Worm (Caenorhabditis elegans) whole organism, young adult: ENCODE data around the gene F31B12.3.

Experiments used
- B0035.1 ChIP-seq: sonication (generic microtip); optimal IDR thresholded peaks from 2 replicates; lab custom pipeline; 2016; ENCODE audit warnings: missing genetic modification characterization, mild to moderate bottlenecking, missing compliant biosample characterization, missing genotype, missing genetic modification reagents
- B0261.1 ChIP-seq: sonication (generic microtip); optimal IDR thresholded peaks from 2 replicates; lab custom pipeline; 2016; ENCODE audit warnings: mild to moderate bottlenecking, missing genetic modification characterization, moderate library complexity, missing compliant biosample characterization
- C06A6.2 ChIP-seq: fragments of 200-800 bp; sonication (Bioruptor generic); conservative IDR thresholded peaks from 2 replicates; pipeline ENCODE4 v1.3.6; 2022; ENCODE audit warnings: missing genetic modification characterization, missing compliant biosample characterization
- C17E4.6 ChIP-seq: fragments of 200-800 bp; sonication (Bioruptor generic); IDR thresholded peaks from 2 replicates; pipeline ENCODE4 v1.3.6; 2022; ENCODE audit warnings: missing genetic modification reagents, missing genetic modification characterization, missing compliant biosample characterization
- F39B2.1 ChIP-seq: fragments of 200-800 bp; sonication (Bioruptor generic); IDR thresholded peaks from 2 replicates; pipeline ENCODE4 v1.3.6; 2022; ENCODE audit warnings: missing genetic modification reagents, missing genetic modification characterization, missing compliant biosample characterization
- F57A8.1 ChIP-seq: fragments of 200-800 bp; sonication (Bioruptor generic); optimal IDR thresholded peaks from 2 replicates; lab custom pipeline; 2018; ENCODE audit warnings: mild to moderate bottlenecking, missing genetic modification characterization, moderate library complexity, missing compliant biosample characterization
- T07F8.4 ChIP-seq: sonication (generic microtip); optimal IDR thresholded peaks from 2 replicates; lab custom pipeline; 2016; ENCODE audit warnings: mild to moderate bottlenecking, missing genetic modification characterization, moderate library complexity, missing compliant biosample characterization
- T26A5.8 ChIP-seq: sonication (generic microtip); optimal IDR thresholded peaks from 2 replicates; lab custom pipeline; 2016; ENCODE audit warnings: missing genetic modification characterization, missing compliant biosample characterization
- Y53G8AR.9 ChIP-seq: fragments of 200-800 bp; sonication (Bioruptor generic); conservative IDR thresholded peaks from 2 replicates; pipeline ENCODE4 v1.3.6; 2022; ENCODE audit warnings: missing genetic modification reagents, missing genetic modification characterization, missing compliant biosample characterization
- Y79H2A.3 ChIP-seq: fragments of 200-800 bp; sonication (Bioruptor generic); conservative IDR thresholded peaks from 2 replicates; pipeline ENCODE4 v1.3.6; 2022; ENCODE audit warnings: missing genetic modification reagents, missing genetic modification characterization, missing compliant biosample characterization
- Y95B8A.8 ChIP-seq: fragments of 200-800 bp; sonication (Bioruptor generic); IDR thresholded peaks from 2 replicates; pipeline ENCODE4 v1.3.6; 2022; ENCODE audit warnings: missing genetic modification reagents, missing genetic modification characterization, missing compliant biosample characterization
- ama-1 ChIP-seq, 3 experiments: fragments of 150-350 bp in 1 of 3; sonication (generic microtip) in 2 of 3; optimal IDR thresholded peaks; 2 replicates each; lab custom pipeline; 2014 to 2018; ENCODE audit warnings: missing biosample characterization in 2 of 3, missing genetic modification characterization in 2 of 3, missing genetic modification reagents in 2 of 3
- aptf-3 ChIP-seq: fragments of 200-800 bp; sonication (Bioruptor generic); IDR thresholded peaks from 2 replicates; pipeline ENCODE4 v1.3.6; 2022; ENCODE audit warnings: missing genetic modification characterization, missing compliant biosample characterization
- atf-7 ChIP-seq: sonication (generic microtip); optimal IDR thresholded peaks from 2 replicates; lab custom pipeline; 2017; ENCODE audit warnings: mild to moderate bottlenecking, missing genetic modification characterization, missing compliant biosample characterization
- bed-1 ChIP-seq: fragments of 200-800 bp; sonication (Bioruptor generic); IDR thresholded peaks from 2 replicates; pipeline ENCODE4 v1.3.6; 2022; ENCODE audit warnings: missing genetic modification reagents, missing genetic modification characterization, missing compliant biosample characterization
- ceh-79 ChIP-seq: sonication (generic microtip); optimal IDR thresholded peaks from 2 replicates; lab custom pipeline; 2017; ENCODE audit warnings: mild to moderate bottlenecking, missing genetic modification characterization, missing compliant biosample characterization
- ceh-91 ChIP-seq: fragments of 200-800 bp; sonication (Bioruptor generic); IDR thresholded peaks from 2 replicates; pipeline ENCODE4 v1.3.6; 2022; ENCODE audit warnings: missing genetic modification reagents, missing genetic modification characterization, missing compliant biosample characterization
- die-1 ChIP-seq: sonication (generic microtip); optimal IDR thresholded peaks from 2 replicates; lab custom pipeline; 2016; ENCODE audit warnings: missing genotype, mild to moderate bottlenecking, missing genetic modification characterization, missing compliant biosample characterization
- dox-1 ChIP-seq: fragments of 200-800 bp; sonication (Bioruptor generic); IDR thresholded peaks from 2 replicates; pipeline ENCODE4 v1.3.6; 2022; ENCODE audit warnings: missing genetic modification reagents, missing genetic modification characterization, missing compliant biosample characterization
- dpff-1 ChIP-seq: sonication (generic microtip); optimal IDR thresholded peaks from 2 replicates; lab custom pipeline; 2017; ENCODE audit warnings: mild to moderate bottlenecking, missing genetic modification characterization, missing compliant biosample characterization
- egl-44 ChIP-seq: fragments of 200-800 bp; sonication (Bioruptor generic); IDR thresholded peaks from 2 replicates; pipeline ENCODE4 v1.3.6; 2022; ENCODE audit warnings: missing genetic modification reagents, missing genetic modification characterization, missing compliant biosample characterization
- fkh-3 ChIP-seq: sonication (generic microtip); optimal IDR thresholded peaks from 2 replicates; lab custom pipeline; 2016; ENCODE audit warnings: mild to moderate bottlenecking, missing genetic modification characterization, missing compliant biosample characterization
- hlh-26 ChIP-seq: fragments of 200-800 bp; sonication (Bioruptor generic); conservative IDR thresholded peaks from 2 replicates; pipeline ENCODE4 v1.3.6; 2022; ENCODE audit warnings: missing genetic modification reagents, missing genetic modification characterization, missing compliant biosample characterization
- hmg-20 ChIP-seq: fragments of 200-800 bp; sonication (Bioruptor generic); IDR thresholded peaks from 2 replicates; pipeline ENCODE4 v1.3.6; 2022; ENCODE audit warnings: missing genetic modification reagents, missing genetic modification characterization, missing compliant biosample characterization
- hsf-1 ChIP-seq: fragments of 200-800 bp; sonication (Bioruptor generic); IDR thresholded peaks from 2 replicates; pipeline ENCODE4 v1.3.6; 2022; ENCODE audit warnings: missing genetic modification reagents, missing genetic modification characterization, missing compliant biosample characterization
- lin-26 ChIP-seq: fragments of 200-800 bp; sonication (Bioruptor generic); IDR thresholded peaks from 2 replicates; pipeline ENCODE4 v1.3.6; 2022; ENCODE audit warnings: missing genetic modification reagents, missing genetic modification characterization, missing compliant biosample characterization
- lin-35 ChIP-seq, 3 experiments: fragments of 150-350 bp in 2 of 3; sonication (generic microtip) in 1 of 3; optimal IDR thresholded peaks; 2 replicates each; lab custom pipeline; 2014 to 2018; ENCODE audit warnings: missing biosample characterization in 3 of 3, missing genetic modification characterization in 3 of 3, missing genetic modification reagents in 3 of 3
- lin-54 ChIP-seq: fragments of 200-800 bp; sonication (Bioruptor generic); optimal IDR thresholded peaks from 2 replicates; lab custom pipeline; 2018; ENCODE audit warnings: mild to moderate bottlenecking, missing genetic modification characterization, missing compliant biosample characterization
- lsy-27 ChIP-seq: sonication (generic microtip); optimal IDR thresholded peaks from 2 replicates; lab custom pipeline; 2017; ENCODE audit warnings: missing genetic modification characterization, mild to moderate bottlenecking, missing compliant biosample characterization, antibody characterized with exemption, missing genotype, borderline replicate concordance; ENCODE audit not compliant: insufficient read depth
- madf-6 ChIP-seq: fragments of 200-800 bp; sonication (Bioruptor generic); IDR thresholded peaks from 2 replicates; pipeline ENCODE4 v1.3.6; 2022; ENCODE audit warnings: missing genetic modification reagents, missing genetic modification characterization, missing compliant biosample characterization
- madf-8 ChIP-seq: fragments of 200-800 bp; sonication (Bioruptor generic); conservative IDR thresholded peaks from 2 replicates; pipeline ENCODE4 v1.3.6; 2022; ENCODE audit warnings: missing genetic modification reagents, missing genetic modification characterization, missing compliant biosample characterization
- mxl-1 ChIP-seq: sonication (generic microtip); optimal IDR thresholded peaks from 2 replicates; lab custom pipeline; 2016; ENCODE audit warnings: missing genetic modification characterization, missing compliant biosample characterization
- nfya-2 ChIP-seq: fragments of 200-800 bp; sonication (Bioruptor generic); IDR thresholded peaks from 2 replicates; pipeline ENCODE4 v1.3.6; 2022; ENCODE audit warnings: missing genetic modification reagents, missing genetic modification characterization, missing compliant biosample characterization
- nhr-27 ChIP-seq: fragments of 200-800 bp; sonication (Bioruptor generic); optimal IDR thresholded peaks from 2 replicates; lab custom pipeline; 2018; ENCODE audit warnings: mild to moderate bottlenecking, missing genetic modification characterization, moderate library complexity, missing compliant biosample characterization
- nhr-90 ChIP-seq: sonication (generic microtip); optimal IDR thresholded peaks from 2 replicates; lab custom pipeline; 2016; ENCODE audit warnings: missing genotype, mild to moderate bottlenecking, missing genetic modification characterization, missing compliant biosample characterization
- pha-4 ChIP-seq: fragments of 150-350 bp; sonication (generic microtip); optimal IDR thresholded peaks from 2 replicates; lab custom pipeline; 2014; ENCODE audit warnings: missing biosample characterization, missing genetic modification reagents, missing genetic modification characterization
- rpc-1 ChIP-seq, 2 experiments: fragments of 150-350 bp in 1 of 2; sonication (generic microtip) in 1 of 2; optimal IDR thresholded peaks; 2 replicates each; lab custom pipeline; 2014 to 2018; ENCODE audit warnings: missing biosample characterization in 1 of 2, missing genetic modification characterization in 1 of 2, missing genetic modification reagents in 1 of 2, missing genotype in 1 of 2
- sdz-38 ChIP-seq: sonication (generic microtip); optimal IDR thresholded peaks from 2 replicates; lab custom pipeline; 2016; ENCODE audit warnings: missing genotype, missing genetic modification characterization, missing compliant biosample characterization
- sea-2 ChIP-seq: fragments of 200-800 bp; sonication (Bioruptor generic); IDR thresholded peaks from 2 replicates; pipeline ENCODE4 v1.3.6; 2022; ENCODE audit warnings: missing genetic modification characterization, missing compliant biosample characterization
- snpc-1.1 ChIP-seq: sonication (generic microtip); optimal IDR thresholded peaks from 2 replicates; lab custom pipeline; 2017; ENCODE audit warnings: missing genetic modification characterization, mild to moderate bottlenecking, missing compliant biosample characterization, antibody characterized with exemption, moderate library complexity, missing genotype, missing genetic modification reagents; ENCODE audit not compliant: insufficient read depth
- sptf-2 ChIP-seq: fragments of 200-800 bp; sonication (Bioruptor generic); optimal IDR thresholded peaks from 2 replicates; lab custom pipeline; 2018; ENCODE audit warnings: mild to moderate bottlenecking, missing genetic modification characterization, missing compliant biosample characterization
- tbp1 ChIP-seq: fragments of 200-800 bp; sonication (Bioruptor generic); optimal IDR thresholded peaks from 2 replicates; lab custom pipeline; 2018; ENCODE audit warnings: mild to moderate bottlenecking, missing genetic modification characterization, missing compliant biosample characterization
- tbx-9 ChIP-seq: sonication (generic microtip); optimal IDR thresholded peaks from 2 replicates; lab custom pipeline; 2016; ENCODE audit warnings: borderline replicate concordance, missing genetic modification characterization, inconsistent platforms, missing compliant biosample characterization
- tlf-1 ChIP-seq: fragments of 200-800 bp; sonication (Bioruptor generic); optimal IDR thresholded peaks from 2 replicates; lab custom pipeline; 2018; ENCODE audit warnings: mild to moderate bottlenecking, missing genetic modification characterization, missing compliant biosample characterization
- xnd-1 ChIP-seq: sonication (generic microtip); optimal IDR thresholded peaks from 2 replicates; lab custom pipeline; 2016; ENCODE audit warnings: missing genotype, missing genetic modification reagents, missing genetic modification characterization, missing compliant biosample characterization
- ztf-18 ChIP-seq: sonication (generic microtip); optimal IDR thresholded peaks from 2 replicates; lab custom pipeline; 2016; ENCODE audit warnings: missing genotype, mild to moderate bottlenecking, missing genetic modification characterization, missing compliant biosample characterization
- ztf-3 ChIP-seq: fragments of 200-800 bp; sonication (Bioruptor generic); optimal IDR thresholded peaks from 2 replicates; lab custom pipeline; 2018; ENCODE audit warnings: mild to moderate bottlenecking, missing genetic modification characterization, missing compliant biosample characterization
- ztf-6 ChIP-seq: fragments of 200-800 bp; sonication (Bioruptor generic); IDR thresholded peaks from 2 replicates; pipeline ENCODE4 v1.3.6; 2022; ENCODE audit warnings: missing genetic modification reagents, missing genetic modification characterization, missing compliant biosample characterization

F31B12.3 gene

ce11 chrX:10821160-10821559 is 749 bp upstream of the F31B12.3 start:
- TF ChIP-seq sea-2 (GFP tag; lab: Robert Waterston, UW) (no peak), hlh-26 (GFP tag; lab: Robert Waterston, UW) (no peak), C06A6.2 (0 out of 2 replicates have a peak, but pooled peaks have one; percentile 45), tlf-1 (GFP tag; lab: Kevin White, UChicago) (no peak), C17E4.6 (GFP tag; lab: Robert Waterston, UW) (no peak), sdz-38 (tag; lab: Kevin White, UChicago) (no peak), tbx-9 (tag; lab: Kevin White, UChicago) (no peak), madf-8 (GFP tag; lab: Robert Waterston, UW) (no peak), lsy-27 (tag; lab: Kevin White, UChicago) (no peak), lin-26 (peak; percentile 95), ztf-6 (no peak), F57A8.1 (GFP tag; lab: Kevin White, UChicago) (no peak), ceh-79 (tag; lab: Kevin White, UChicago) (peak; percentile 62), dox-1 (GFP tag; lab: Robert Waterston, UW) (peak; percentile 85), Y79H2A.3 (GFP tag; lab: Robert Waterston, UW) (no peak), sptf-2 (GFP tag; lab: Kevin White, UChicago) (no peak), tbp1 (GFP tag; lab: Kevin White, UChicago) (peak; percentile 98), Y95B8A.8 (GFP tag; lab: Robert Waterston, UW) (0 out of 2 replicates have a peak, but pooled peaks have one; percentile 53), nhr-90 (tag; lab: Kevin White, UChicago) (peak; percentile 77), nfya-2 (GFP tag; lab: Robert Waterston, UW) (no peak), xnd-1 (tag; lab: Kevin White, UChicago) (no peak), egl-44 (GFP tag; lab: Robert Waterston, UW) (0 out of 2 replicates have a peak, but pooled peaks have one; percentile 31), ama-1 (optimal IDR thresholded peaks at IDR 0.05; lab: Kevin White, UChicago) (no peak), ama-1 (GFP tag; optimal IDR thresholded peaks at IDR 0.05; lab: Kevin White, UChicago) (peak; percentile 40 to 91), ztf-3 (GFP tag; lab: Kevin White, UChicago) (peak; percentile 5), madf-6 (GFP tag; lab: Robert Waterston, UW) (peak; percentile 56), dpff-1 (tag; lab: Kevin White, UChicago) (no peak), mxl-1 (tag; lab: Kevin White, UChicago) (peak; percentile 74), hsf-1 (GFP tag; lab: Robert Waterston, UW) (no peak), ztf-18 (peak; percentile 52), fkh-3 (tag; lab: Kevin White, UChicago) (no peak), lin-35 (GFP tag; optimal IDR thresholded peaks at IDR 0.05; lab: Kevin White, UChicago) (no peak), T26A5.8 (tag; lab: Kevin White, UChicago) (no peak), Y53G8AR.9 (0 out of 2 replicates have a peak, but pooled peaks have one; percentile 67), pha-4 (no peak), nhr-27 (tag; lab: Kevin White, UChicago) (no peak), die-1 (peak; percentile 84), B0035.1 (tag; lab: Kevin White, UChicago) (peak; percentile 14), hmg-20 (peak; percentile 30; the same call in 1 of the 2 replicates), bed-1 (no peak), lin-54 (GFP tag; lab: Kevin White, UChicago) (no peak), atf-7 (peak; percentile 29), F39B2.1 (GFP tag; lab: Robert Waterston, UW) (no peak), aptf-3 (GFP tag; lab: Robert Waterston, UW) (peak; percentile 78; the same call in 1 of the 2 replicates), rpc-1 (optimal IDR thresholded peaks at IDR 0.05; lab: Kevin White, UChicago) (peak; percentile 86), rpc-1 (tag; optimal IDR thresholded peaks at IDR 0.05; lab: Kevin White, UChicago) (peak; percentile 90), B0261.1 (tag; lab: Kevin White, UChicago) (peak; percentile 93), T07F8.4 (tag; lab: Kevin White, UChicago) (peak; percentile 37), ceh-91 (GFP tag; lab: Robert Waterston, UW) (0 out of 2 replicates have a peak, but pooled peaks have one; percentile 23), snpc-1.1 (tag; lab: Kevin White, UChicago) (no peak)
